Fruit fly (Drosophila melanogaster) S2 (cell line): ENCODE results near the gene Ctl2.

Experiments
- CG8478 ChIP-seq: fragments of >200 bp; optimal IDR thresholded peaks from 2 replicates; lab custom pipeline; 2018
- CTCF ChIP-seq, 2 experiments: fragments of >200 bp; optimal IDR thresholded peaks; 2 replicates each; lab custom pipeline; 2018

DNA sequence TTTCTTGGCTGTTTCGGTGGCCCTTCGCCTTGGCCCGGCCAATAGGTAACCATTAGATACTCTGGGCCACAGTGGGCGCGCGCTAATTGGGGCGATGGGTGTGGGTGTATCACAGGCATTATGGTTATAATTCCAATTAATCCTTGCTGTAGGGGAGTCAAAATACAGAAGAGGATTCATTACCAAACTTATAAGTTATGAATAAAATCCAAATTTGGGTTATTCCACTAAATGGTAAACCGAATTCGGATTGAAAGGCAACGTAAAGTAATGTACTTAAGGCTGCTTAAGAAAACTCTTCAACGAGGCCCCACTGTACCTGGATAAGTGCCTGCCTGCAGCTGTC is 33.5 kb upstream of the Ctl2 start:
- TF ChIP-seq CG8478 (lab: Kevin White, UChicago), result no peak
- no peak for TF ChIP-seq CTCF (optimal IDR thresholded peaks at IDR 0.05; lab: Kevin White, UChicago)
